Fruit fly (Drosophila melanogaster): ENCODE data around the gene CG15395.

DNA sequence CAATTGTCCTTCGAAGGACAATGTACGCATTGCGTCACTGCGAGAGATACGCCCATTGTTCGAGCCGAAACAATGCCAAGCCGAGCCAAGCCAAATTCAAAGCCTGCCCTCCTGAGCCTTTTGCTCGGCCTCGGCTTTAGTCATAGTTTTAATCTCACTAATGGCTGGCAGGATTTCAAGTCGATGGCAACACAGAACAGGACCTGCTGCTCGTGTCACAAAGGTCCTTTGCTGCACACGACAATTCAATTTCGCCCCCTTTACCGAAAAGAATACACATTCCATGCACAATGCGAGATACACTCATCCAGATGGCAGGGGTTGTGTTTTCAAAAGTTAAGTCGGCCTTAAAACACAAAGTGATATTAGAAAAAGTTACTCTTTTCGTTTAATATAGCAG, 18.2 kb upstream of the CG15395 start, which contains the start of gene CG15394:
- TF ChIP-seq EcR (GFP tag; optimal IDR thresholded peaks at IDR 0.05) (no peak), psq (optimal IDR thresholded peaks at IDR 0.05) (no peak), CG8478 (optimal IDR thresholded peaks at IDR 0.05) (no peak)
